Worm (Caenorhabditis elegans) whole organism, midembryonic: Measurements from ENCODE around the gene ZC513.14.

Experiments
- T22C8.4 ChIP-seq: fragments of 200-800 bp; sonication (Bioruptor generic); IDR thresholded peaks from 2 replicates; pipeline ENCODE4 v1.3.6; 2022; ENCODE audit warnings: missing genetic modification characterization, missing compliant biosample characterization
- cog-1 ChIP-seq: sonication (generic microtip); optimal IDR thresholded peaks from 2 replicates; lab custom pipeline; 2016; ENCODE audit warnings: missing genetic modification characterization, missing compliant biosample characterization
- flt-1 ChIP-seq: fragments of 200-800 bp; sonication (Bioruptor generic); IDR thresholded peaks from 2 replicates; pipeline ENCODE4 v1.3.6; 2022; ENCODE audit warnings: missing genetic modification characterization, missing compliant biosample characterization
- klf-2 ChIP-seq: fragments of 200-800 bp; sonication (Bioruptor generic); conservative IDR thresholded peaks from 2 replicates; pipeline ENCODE4 v1.3.6; 2022; ENCODE audit warnings: missing genetic modification reagents, missing genetic modification characterization, missing compliant biosample characterization
- med-1 ChIP-seq: sonication (generic microtip); optimal IDR thresholded peaks from 2 replicates; lab custom pipeline; 2017; ENCODE audit warnings: missing genetic modification characterization, mild to moderate bottlenecking, missing compliant biosample characterization, antibody characterized with exemption, missing genetic modification reagents; ENCODE audit not compliant: insufficient read depth
- ref-1 ChIP-seq: fragments of 200-800 bp; sonication (Bioruptor generic); conservative IDR thresholded peaks from 2 replicates; pipeline ENCODE4 v1.3.6; 2022; ENCODE audit warnings: missing genetic modification reagents, missing genetic modification characterization, missing compliant biosample characterization
- tab-1 ChIP-seq: fragments of 200-800 bp; sonication (Bioruptor generic); IDR thresholded peaks from 2 replicates; pipeline ENCODE4 v1.3.6; 2022; ENCODE audit warnings: missing genetic modification characterization, missing compliant biosample characterization
- ztf-29 ChIP-seq: fragments of 200-800 bp; sonication (Bioruptor generic); IDR thresholded peaks from 2 replicates; pipeline ENCODE4 v1.3.6; 2022; ENCODE audit warnings: missing genetic modification reagents, missing genetic modification characterization, missing compliant biosample characterization

- TF ChIP-seq ref-1 (GFP tag; lab: Robert Waterston, UW) (no peak), cog-1 (tag; lab: Kevin White, UChicago) (no peak), klf-2 (no peak), ztf-29 (GFP tag; lab: Robert Waterston, UW) (no peak), med-1 (no peak), flt-1 (GFP tag; lab: Robert Waterston, UW) (no peak), tab-1 (GFP tag; lab: Robert Waterston, UW) (no peak), T22C8.4 (GFP tag; lab: Robert Waterston, UW) (no peak)
Measured at ce11 chrV:8024752-8025151, 11.1 kb downstream of the ZC513.14 start, which contains the start of gene F43H9.3.
